Worm (Caenorhabditis elegans) whole organism, L3 larva: ENCODE results near the gene smu-2.

Source experiments
- R02D3.7 ChIP-seq: fragments of 150-350 bp; optimal IDR thresholded peaks from 2 replicates; lab custom pipeline; 2014; ENCODE audit warnings: missing biosample characterization, missing genetic modification characterization
- aly-2 ChIP-seq: fragments of 150-350 bp; optimal IDR thresholded peaks from 2 replicates; lab custom pipeline; 2014; ENCODE audit warnings: missing biosample characterization, missing genetic modification characterization
- ama-1 ChIP-seq: fragments of 150-350 bp; optimal IDR thresholded peaks from 2 replicates; lab custom pipeline; 2018
- ceh-16 ChIP-seq: sonication (generic microtip); optimal IDR thresholded peaks from 2 replicates; lab custom pipeline; 2017; ENCODE audit warnings: missing biosample characterization, missing genetic modification characterization
- ceh-9 ChIP-seq: sonication (generic microtip); optimal IDR thresholded peaks from 2 replicates; lab custom pipeline; 2018; ENCODE audit warnings: missing biosample characterization, missing genetic modification characterization
- egl-27 ChIP-seq: sonication (generic microtip); optimal IDR thresholded peaks from 4 replicates; lab custom pipeline; 2017; ENCODE audit warnings: missing biosample characterization, missing genetic modification reagents, missing genetic modification characterization
- egl-5 ChIP-seq: fragments of 150-350 bp; optimal IDR thresholded peaks from 2 replicates; lab custom pipeline; 2017; ENCODE audit warnings: missing biosample characterization, missing genetic modification reagents, missing genetic modification characterization, inconsistent platforms
- elt-1 ChIP-seq: fragments of 150-350 bp; optimal IDR thresholded peaks from 2 replicates; lab custom pipeline; 2014; ENCODE audit warnings: missing biosample characterization, missing genetic modification characterization
- elt-2 ChIP-seq: sonication (generic microtip); optimal IDR thresholded peaks from 2 replicates; lab custom pipeline; 2016; ENCODE audit warnings: missing genetic modification reagents, mild to moderate bottlenecking, missing genetic modification characterization, missing compliant biosample characterization
- eor-1 ChIP-seq, 2 experiments: fragments of 150-350 bp; optimal IDR thresholded peaks; 2 replicates each; lab custom pipeline; 2014 to 2018; ENCODE audit warnings: missing biosample characterization in 2 of 2, missing genetic modification characterization in 2 of 2
- fkh-10 ChIP-seq: sonication (generic microtip); optimal IDR thresholded peaks from 2 replicates; lab custom pipeline; 2017; ENCODE audit warnings: missing biosample characterization, missing genetic modification reagents, missing genetic modification characterization
- fkh-2 ChIP-seq: fragments of 150-350 bp; optimal IDR thresholded peaks from 2 replicates; lab custom pipeline; 2014; ENCODE audit warnings: missing biosample characterization, missing genetic modification reagents, missing genetic modification characterization
- jun-1 ChIP-seq: fragments of 150-350 bp; optimal IDR thresholded peaks from 2 replicates; lab custom pipeline; 2014; ENCODE audit warnings: missing biosample characterization, missing genetic modification reagents, missing genetic modification characterization
- lin-15B ChIP-seq: fragments of 150-350 bp; optimal IDR thresholded peaks from 2 replicates; lab custom pipeline; 2014; ENCODE audit warnings: missing biosample characterization, missing genetic modification characterization
- lin-39 ChIP-seq: fragments of 150-350 bp; optimal IDR thresholded peaks from 2 replicates; lab custom pipeline; 2018; ENCODE audit warnings: missing biosample characterization, missing genetic modification reagents, missing genetic modification characterization
- lsy-12 ChIP-seq: sonication (generic microtip); optimal IDR thresholded peaks from 2 replicates; lab custom pipeline; 2016; ENCODE audit warnings: mild to moderate bottlenecking, missing genetic modification characterization, missing compliant biosample characterization
- nfya-1 ChIP-seq: sonication (generic microtip); optimal IDR thresholded peaks from 2 replicates; lab custom pipeline; 2017; ENCODE audit warnings: missing genetic modification characterization, mild to moderate bottlenecking, missing compliant biosample characterization, antibody characterized with exemption, moderate library complexity; ENCODE audit not compliant: insufficient read depth
- nhr-23 ChIP-seq: fragments of 150-350 bp; optimal IDR thresholded peaks from 2 replicates; lab custom pipeline; 2014; ENCODE audit warnings: missing biosample characterization, missing genetic modification reagents, missing genetic modification characterization
- nhr-25 ChIP-seq: sonication (generic microtip); optimal IDR thresholded peaks from 2 replicates; lab custom pipeline; 2017; ENCODE audit warnings: missing biosample characterization, missing genetic modification characterization
- nhr-28 ChIP-seq: fragments of 150-350 bp; optimal IDR thresholded peaks from 2 replicates; lab custom pipeline; 2014; ENCODE audit warnings: missing biosample characterization, missing genetic modification characterization
- nhr-43 ChIP-seq: sonication (generic microtip); optimal IDR thresholded peaks from 2 replicates; lab custom pipeline; 2016; ENCODE audit warnings: mild to moderate bottlenecking, missing genetic modification characterization, missing compliant biosample characterization; ENCODE audit not compliant: poor library complexity, severe bottlenecking
- nhr-67 ChIP-seq: fragments of 150-350 bp; optimal IDR thresholded peaks from 2 replicates; lab custom pipeline; 2014; ENCODE audit warnings: missing biosample characterization, missing genetic modification characterization
- nhr-76 ChIP-seq: fragments of 150-350 bp; sonication (generic microtip); optimal IDR thresholded peaks from 5 replicates; lab custom pipeline; 2014; ENCODE audit warnings: missing biosample characterization, missing genetic modification characterization
- nhr-77 ChIP-seq: fragments of 150-350 bp; optimal IDR thresholded peaks from 2 replicates; lab custom pipeline; 2014; ENCODE audit warnings: missing biosample characterization, missing genetic modification characterization
- pha-4 ChIP-seq: fragments of 150-350 bp; optimal IDR thresholded peaks from 2 replicates; lab custom pipeline; 2014; ENCODE audit warnings: missing biosample characterization, missing genetic modification reagents, missing genetic modification characterization
- pqm-1 ChIP-seq: fragments of 150-350 bp; optimal IDR thresholded peaks from 2 replicates; lab custom pipeline; 2017; ENCODE audit warnings: missing biosample characterization, missing genetic modification characterization, inconsistent platforms
- snpc-4 ChIP-seq: fragments of 150-350 bp; optimal IDR thresholded peaks from 2 replicates; lab custom pipeline; 2014; ENCODE audit warnings: missing biosample characterization, missing genetic modification characterization
- tbx-2 ChIP-seq: sonication (generic microtip); optimal IDR thresholded peaks from 2 replicates; lab custom pipeline; 2016; ENCODE audit warnings: mild to moderate bottlenecking, missing genetic modification characterization, missing compliant biosample characterization
- unc-39 ChIP-seq: sonication (generic microtip); optimal IDR thresholded peaks from 4 replicates; lab custom pipeline; 2017; ENCODE audit warnings: missing biosample characterization, missing genetic modification characterization
- unc-62 ChIP-seq: fragments of 150-350 bp; sonication (generic microtip); optimal IDR thresholded peaks from 4 replicates; lab custom pipeline; 2014; ENCODE audit warnings: missing biosample characterization, missing genetic modification reagents, missing genetic modification characterization
- ztf-11 ChIP-seq: fragments of 150-350 bp; optimal IDR thresholded peaks from 2 replicates; lab custom pipeline; 2014; ENCODE audit warnings: missing biosample characterization, missing genetic modification characterization
- ztf-4 ChIP-seq: fragments of 150-350 bp; optimal IDR thresholded peaks from 2 replicates; lab custom pipeline; 2014; ENCODE audit warnings: missing biosample characterization, missing genetic modification characterization

Gene smu-2

DNA sequence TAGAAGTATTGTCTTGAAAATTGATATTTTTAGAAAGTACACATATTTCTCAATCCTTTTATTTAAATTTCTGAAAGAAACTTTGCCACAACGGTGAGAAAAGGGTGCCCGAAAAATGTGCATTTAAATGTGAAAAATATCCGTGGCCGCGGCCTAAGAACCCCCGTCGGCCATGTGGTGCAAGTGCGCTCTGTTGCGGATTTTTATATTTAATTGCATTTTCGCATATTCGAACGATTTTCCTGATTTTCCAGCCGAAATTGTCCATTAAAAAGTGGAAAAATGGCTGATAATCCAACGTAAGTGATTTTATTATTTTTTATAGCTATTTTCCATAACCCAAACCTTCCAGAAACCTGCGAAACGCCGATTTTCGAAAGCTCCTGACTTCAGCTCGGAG lies at the start of gene smu-2:
Gene smu-2 (plus strand): TSS at position 178 of the 400 bp plus-strand sequence.
- TF ChIP-seq snpc-4 (tag; lab: Kevin White, UChicago), result peak; percentile 55
- no peak for TF ChIP-seq nhr-43 (tag; lab: Kevin White, UChicago)
- TF ChIP-seq lin-15B (tag; lab: Kevin White, UChicago), result peak; percentile 91
- TF ChIP-seq nfya-1 (tag; lab: Kevin White, UChicago), result peak; percentile 55
- peak; percentile 20 for TF ChIP-seq nhr-25 (tag; lab: Kevin White, UChicago)
- TF ChIP-seq egl-5 (tag; lab: Kevin White, UChicago), result peak; percentile 69
- TF ChIP-seq fkh-10 (GFP tag; lab: Kevin White, UChicago), result peak; percentile 17
- TF ChIP-seq elt-2 (tag; lab: Kevin White, UChicago), result peak; percentile 11
- TF ChIP-seq ceh-16 (tag; lab: Kevin White, UChicago), result no peak
- TF ChIP-seq nhr-77, result no peak
- peak; percentile 17 for TF ChIP-seq nhr-23 (tag; lab: Kevin White, UChicago)
- peak; percentile 1 for TF ChIP-seq R02D3.7 (tag; lab: Kevin White, UChicago)
- TF ChIP-seq lin-39 (tag; lab: Kevin White, UChicago), result peak; percentile 59
- TF ChIP-seq nhr-76 (tag; lab: Kevin White, UChicago), result no peak
- TF ChIP-seq, all 47 proteins: peak for 10

DNA sequence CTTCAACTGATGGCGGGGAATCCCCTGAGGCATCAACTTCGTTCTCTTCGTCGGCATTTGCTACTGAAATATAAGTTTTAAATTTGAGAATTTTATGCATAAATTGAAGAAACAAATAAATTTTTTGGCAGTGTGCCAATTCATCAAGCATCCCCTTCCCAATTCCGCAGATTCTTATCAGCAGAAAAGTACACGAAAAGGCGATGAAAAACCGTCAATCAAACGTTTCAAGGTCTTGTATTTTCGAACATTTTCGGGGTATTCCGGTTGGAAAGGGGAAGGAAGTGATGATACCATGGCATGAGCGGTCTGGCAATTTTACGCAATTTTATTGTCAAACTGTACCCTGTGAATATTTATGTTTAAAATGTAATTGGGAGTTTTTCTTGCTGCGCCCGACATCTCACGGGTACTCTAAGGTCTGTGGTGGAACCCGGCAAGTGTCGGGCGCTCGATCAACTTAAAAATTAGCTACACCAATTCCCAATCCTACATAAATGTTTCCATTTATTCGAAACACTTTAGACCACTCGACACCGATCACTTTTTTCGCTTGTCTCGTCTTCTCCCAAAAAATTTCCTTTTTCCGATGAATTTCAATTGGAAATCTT lies 47.2 kb upstream of the smu-2 start:
- TF ChIP-seq nhr-28 (tag; lab: Kevin White, UChicago), result no peak
- no peak for TF ChIP-seq ztf-4 (tag; lab: Kevin White, UChicago)
- TF ChIP-seq elt-1 (tag; lab: Kevin White, UChicago), result peak; percentile 77
- TF ChIP-seq nhr-77, result no peak
- TF ChIP-seq pha-4 (tag; lab: Kevin White, UChicago), result no peak
- TF ChIP-seq ceh-16 (tag; lab: Kevin White, UChicago), result no peak
- TF ChIP-seq ama-1, result peak; percentile 19
- peak; percentile 43 for TF ChIP-seq nhr-43 (tag; lab: Kevin White, UChicago)
- no peak for TF ChIP-seq aly-2 (tag; lab: Kevin White, UChicago)
- TF ChIP-seq unc-62, result peak; percentile 43
- TF ChIP-seq nhr-67 (tag; lab: Kevin White, UChicago), result no peak
- TF ChIP-seq nhr-25 (tag; lab: Kevin White, UChicago), result peak; percentile 56
- TF ChIP-seq snpc-4 (tag; lab: Kevin White, UChicago), result peak; percentile 78

DNA sequence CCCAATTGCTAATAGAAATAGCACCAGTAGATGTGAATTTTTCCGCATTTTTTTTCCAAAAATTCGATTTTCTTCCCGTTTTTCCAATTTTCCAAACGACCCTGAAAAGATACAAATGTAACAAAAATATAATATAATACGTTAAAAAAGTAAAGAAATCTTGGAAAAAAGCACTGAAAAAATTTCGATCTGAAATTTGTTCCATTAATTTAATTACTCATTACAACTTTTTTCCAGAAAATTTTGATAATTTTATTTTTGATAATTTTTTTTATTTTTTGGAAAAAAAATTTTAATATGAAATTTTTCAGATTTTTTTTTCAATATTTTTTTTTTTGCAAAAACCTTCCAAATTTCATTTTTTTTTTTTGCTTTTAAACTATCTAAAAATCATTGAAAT lies 45.8 kb upstream of the smu-2 start, which contains the start of gene skpo-2:
Gene skpo-2 (minus strand): TSS at position 101 of the 400 bp plus-strand sequence.
- TF ChIP-seq fkh-10 (GFP tag; lab: Kevin White, UChicago), result no peak
- no peak for TF ChIP-seq nhr-28 (tag; lab: Kevin White, UChicago)
- no peak for TF ChIP-seq nhr-77
- TF ChIP-seq R02D3.7 (tag; lab: Kevin White, UChicago), result no peak
- TF ChIP-seq ceh-9 (tag; lab: Kevin White, UChicago), result no peak
- no peak for TF ChIP-seq eor-1 (tag; optimal IDR thresholded peaks at IDR 0.05; lab: Kevin White, UChicago)
- no peak for TF ChIP-seq ceh-16 (tag; lab: Kevin White, UChicago)
- no peak for TF ChIP-seq unc-39 (tag; lab: Kevin White, UChicago)
- TF ChIP-seq fkh-2 (tag; lab: Kevin White, UChicago), result no peak
- no peak for TF ChIP-seq unc-62
- no peak for TF ChIP-seq egl-27 (tag; lab: Kevin White, UChicago)
- TF ChIP-seq, all 47 proteins: peak for 0

DNA sequence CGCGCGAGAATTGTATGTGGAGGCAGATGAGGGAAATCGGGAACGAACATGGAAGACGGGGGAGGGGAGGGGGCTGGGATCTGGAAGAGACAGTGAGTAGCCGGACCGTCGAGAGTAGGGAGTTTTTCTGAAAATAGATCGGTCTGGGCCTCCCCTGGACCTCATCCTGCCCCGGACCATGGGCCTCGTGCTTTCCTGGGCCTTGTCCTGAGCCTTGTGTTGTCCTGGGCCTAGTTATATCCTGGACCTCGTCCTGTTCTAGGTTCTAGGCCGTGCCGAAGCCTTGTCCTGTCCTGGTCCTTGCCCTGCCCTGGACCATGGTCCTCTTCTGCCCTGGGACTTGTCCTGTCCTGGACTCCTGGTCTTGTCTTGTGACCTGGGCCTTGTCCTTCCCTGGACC lies 44.8 kb upstream of the smu-2 start:
- no peak for TF ChIP-seq ceh-16 (tag; lab: Kevin White, UChicago)
- TF ChIP-seq egl-27 (tag; lab: Kevin White, UChicago), result no peak
- no peak for TF ChIP-seq nhr-76 (tag; lab: Kevin White, UChicago)
- no peak for TF ChIP-seq nhr-23 (tag; lab: Kevin White, UChicago)
- no peak for TF ChIP-seq jun-1 (tag; lab: Kevin White, UChicago)
- TF ChIP-seq tbx-2 (tag; lab: Kevin White, UChicago), result no peak
- no peak for TF ChIP-seq pqm-1 (tag; lab: Kevin White, UChicago)
- TF ChIP-seq ztf-4 (tag; lab: Kevin White, UChicago), result no peak
- TF ChIP-seq ztf-11 (tag; lab: Kevin White, UChicago), result no peak
- TF ChIP-seq lsy-12 (tag; lab: Kevin White, UChicago), result no peak
- TF ChIP-seq lin-39 (tag; lab: Kevin White, UChicago), result no peak
- TF ChIP-seq nfya-1 (tag; lab: Kevin White, UChicago), result no peak
- TF ChIP-seq nhr-25 (tag; lab: Kevin White, UChicago), result no peak
